Fruit fly (Drosophila melanogaster) whole organism, pupa: Measurements from ENCODE around the gene CG4168.

Experiments
- CG10348 ChIP-seq: fragments of 200-800 bp; sonication (Bioruptor generic); IDR thresholded peaks from 2 replicates; pipeline ENCODE4 v1.3.6; 2022; ENCODE audit warnings: missing biosample characterization, missing genetic modification characterization
- CG12605 ChIP-seq: fragments of 200-800 bp; sonication (Bioruptor generic); IDR thresholded peaks from 2 replicates; pipeline ENCODE4 v1.3.6; 2022; ENCODE audit warnings: missing biosample characterization, missing genetic modification characterization
- CG13204 ChIP-seq: fragments of 200-800 bp; sonication (Bioruptor generic); optimal IDR thresholded peaks from 2 replicates; lab custom pipeline; 2018; ENCODE audit warnings: missing biosample characterization, mild to moderate bottlenecking, missing genetic modification characterization, moderate library complexity
- CG14655 ChIP-seq: fragments of 200-800 bp; sonication (Bioruptor generic); optimal IDR thresholded peaks from 3 replicates; lab custom pipeline; 2017; ENCODE audit warnings: mild to moderate bottlenecking, missing biosample characterization, missing genetic modification reagents, missing genetic modification characterization
- CG15710 ChIP-seq: fragments of 200-800 bp; sonication (Bioruptor generic); optimal IDR thresholded peaks from 2 replicates; lab custom pipeline; 2018; ENCODE audit warnings: missing biosample characterization, mild to moderate bottlenecking, missing genetic modification characterization, moderate library complexity
- CG17806 ChIP-seq: fragments of 200-800 bp; sonication (Bioruptor generic); optimal IDR thresholded peaks from 2 replicates; lab custom pipeline; 2018; ENCODE audit warnings: missing biosample characterization, mild to moderate bottlenecking, missing genetic modification characterization, moderate library complexity
- CG32121 ChIP-seq: fragments of 200-800 bp; sonication (Bioruptor generic); IDR thresholded peaks from 2 replicates; pipeline ENCODE4 v1.3.6; 2022; ENCODE audit warnings: missing biosample characterization, missing genetic modification characterization
- CG34367 ChIP-seq: fragments of 200-800 bp; sonication (Bioruptor generic); optimal IDR thresholded peaks from 2 replicates; lab custom pipeline; 2018; ENCODE audit warnings: missing biosample characterization, mild to moderate bottlenecking, missing genetic modification characterization
- CG4496 ChIP-seq: fragments of 200-800 bp; sonication (Bioruptor generic); IDR thresholded peaks from 3 replicates; pipeline ENCODE4 v1.3.6; 2022; ENCODE audit warnings: missing biosample characterization, missing genetic modification characterization
- CG8159 ChIP-seq: fragments of 200-800 bp; sonication (Bioruptor generic); optimal IDR thresholded peaks from 3 replicates; lab custom pipeline; 2018; ENCODE audit warnings: missing biosample characterization, mild to moderate bottlenecking, missing genetic modification characterization, moderate library complexity
- CG8301 ChIP-seq: fragments of 200-800 bp; sonication (Bioruptor generic); optimal IDR thresholded peaks from 2 replicates; lab custom pipeline; 2018; ENCODE audit warnings: missing biosample characterization, mild to moderate bottlenecking, missing genetic modification characterization
- CG9948 ChIP-seq: fragments of 200-800 bp; sonication (Bioruptor generic); optimal IDR thresholded peaks from 2 replicates; lab custom pipeline; 2018; ENCODE audit warnings: missing biosample characterization, mild to moderate bottlenecking, missing genetic modification characterization, moderate library complexity
- D1 ChIP-seq: fragments of 200-800 bp; sonication (Bioruptor generic); optimal IDR thresholded peaks from 2 replicates; lab custom pipeline; 2018; ENCODE audit warnings: missing biosample characterization, mild to moderate bottlenecking, missing genetic modification characterization, moderate library complexity
- EcR ChIP-seq: fragments of 200-800 bp; sonication (Bioruptor generic); optimal IDR thresholded peaks from 3 replicates; lab custom pipeline; 2019; ENCODE audit warnings: missing biosample characterization, missing genetic modification characterization, mild to moderate bottlenecking, moderate library complexity, missing genetic modification reagents
- Ets98B ChIP-seq: fragments of 200-800 bp; sonication (Bioruptor generic); IDR thresholded peaks from 2 replicates; pipeline ENCODE4 v1.3.6; 2022; ENCODE audit warnings: missing biosample characterization, missing genetic modification characterization
- Pif1A ChIP-seq: fragments of 200-800 bp; sonication (Bioruptor generic); optimal IDR thresholded peaks from 3 replicates; lab custom pipeline; 2016; ENCODE audit warnings: missing biosample characterization, missing genetic modification characterization
- Pif1B ChIP-seq: fragments of 200-800 bp; sonication (Bioruptor generic); optimal IDR thresholded peaks from 3 replicates; lab custom pipeline; 2016; ENCODE audit warnings: missing biosample characterization, missing genetic modification characterization
- Snoo ChIP-seq: fragments of 200-800 bp; sonication (Bioruptor generic); optimal IDR thresholded peaks from 3 replicates; lab custom pipeline; 2017; ENCODE audit warnings: missing biosample characterization, mild to moderate bottlenecking, missing genetic modification characterization, inconsistent platforms
- fd96Ca ChIP-seq: fragments of 200-800 bp; sonication (Bioruptor generic); IDR thresholded peaks from 3 replicates; pipeline ENCODE4 v1.3.6; 2022; ENCODE audit warnings: missing biosample characterization, missing genetic modification characterization
- gl ChIP-seq: fragments of 200-800 bp; sonication (Bioruptor generic); optimal IDR thresholded peaks from 2 replicates; lab custom pipeline; 2018; ENCODE audit warnings: missing biosample characterization, mild to moderate bottlenecking, missing genetic modification characterization
- rn ChIP-seq: fragments of 200-800 bp; sonication (Bioruptor generic); IDR thresholded peaks from 2 replicates; pipeline ENCODE4 v1.3.6; 2022; ENCODE audit warnings: missing biosample characterization, missing genetic modification characterization

The CG4168 gene

dm6 chr2L:15243413-15243812 lies 43.2 kb upstream of the CG4168 start:
- TF ChIP-seq CG10348 (GFP tag; lab: Robert Waterston, UW) (no peak), CG13204 (peak; percentile 10)

- no peak for TF ChIP-seq CG8301 (tag; lab: Kevin White, UChicago)
- no peak for TF ChIP-seq rn (GFP tag; lab: Robert Waterston, UW)
- TF ChIP-seq Ets98B (GFP tag; lab: Robert Waterston, UW) = no peak
- TF ChIP-seq Pif1A (GFP tag; lab: Kevin White, UChicago) = no peak
- TF ChIP-seq CG15710 (tag; lab: Kevin White, UChicago) = no peak
- no peak for TF ChIP-seq Snoo (tag; lab: Kevin White, UChicago)
- TF ChIP-seq D1 = no peak
- no peak for TF ChIP-seq CG8159
- no peak for TF ChIP-seq EcR (GFP tag; lab: Kevin White, UChicago)
- TF ChIP-seq CG17806 (tag; lab: Kevin White, UChicago) = no peak
- no peak for TF ChIP-seq gl (tag; lab: Kevin White, UChicago)
- no peak for TF ChIP-seq CG34367
- TF ChIP-seq CG9948 = no peak
- TF ChIP-seq fd96Ca (GFP tag; lab: Robert Waterston, UW) = no peak
- TF ChIP-seq CG32121 (GFP tag; lab: Robert Waterston, UW) = no peak
- no peak for TF ChIP-seq CG12605 (GFP tag; lab: Robert Waterston, UW)
- TF ChIP-seq CG10348 (GFP tag; lab: Robert Waterston, UW) = no peak
- no peak for TF ChIP-seq CG4496
- TF ChIP-seq Pif1B (GFP tag; lab: Kevin White, UChicago) = no peak
Observed at dm6 chr2L:15214922-15215321, 14.7 kb upstream of the CG4168 start, which contains the start of gene CG43230. Gene CG43230, plus strand, starts transcription at chr2L:15215222.

dm6 chr2L:15211489-15211888 lies 11.2 kb upstream of the CG4168 start:
- TF ChIP-seq CG13204 = no peak
- TF ChIP-seq EcR (GFP tag; lab: Kevin White, UChicago) = no peak
- TF ChIP-seq CG8159 = peak; percentile 61
- peak; percentile 1 for TF ChIP-seq CG15710 (tag; lab: Kevin White, UChicago)
- no peak for TF ChIP-seq CG34367
- TF ChIP-seq CG12605 (GFP tag; lab: Robert Waterston, UW) = no peak
- TF ChIP-seq CG14655 (GFP tag; lab: Kevin White, UChicago) = peak; percentile 15
- TF ChIP-seq CG17806 (tag; lab: Kevin White, UChicago) = no peak
- TF ChIP-seq CG9948 = peak; percentile 35
- TF ChIP-seq D1 = no peak

- no peak for TF ChIP-seq EcR (GFP tag; lab: Kevin White, UChicago)
- no peak for TF ChIP-seq CG32121 (GFP tag; lab: Robert Waterston, UW)
- TF ChIP-seq CG15710 (tag; lab: Kevin White, UChicago) = no peak
- no peak for TF ChIP-seq Pif1B (GFP tag; lab: Kevin White, UChicago)
- no peak for TF ChIP-seq Pif1A (GFP tag; lab: Kevin White, UChicago)
- TF ChIP-seq Ets98B (GFP tag; lab: Robert Waterston, UW) = no peak
- TF ChIP-seq CG8159 = no peak
- no peak for TF ChIP-seq CG13204
Observed at dm6 chr2L:15201992-15202391, 1.7 kb upstream of the CG4168 start, which contains the start of gene Sfp35C. Gene Sfp35C, minus strand, starts transcription at chr2L:15202092.

dm6 chr2L:15179028-15179427 lies 21.2 kb downstream of the CG4168 start:
- no peak for TF ChIP-seq CG8159
- TF ChIP-seq Pif1A (GFP tag; lab: Kevin White, UChicago) = no peak
- TF ChIP-seq rn (GFP tag; lab: Robert Waterston, UW) = no peak
- TF ChIP-seq fd96Ca (GFP tag; lab: Robert Waterston, UW) = 0 out of 3 replicates have a peak, but pooled peaks have one; percentile 7
- TF ChIP-seq CG8301 (tag; lab: Kevin White, UChicago) = no peak
- TF ChIP-seq Ets98B (GFP tag; lab: Robert Waterston, UW) = no peak
- no peak for TF ChIP-seq Snoo (tag; lab: Kevin White, UChicago)
- no peak for TF ChIP-seq CG32121 (GFP tag; lab: Robert Waterston, UW)
- TF ChIP-seq, all 21 proteins: peak for 1

- TF ChIP-seq gl (tag; lab: Kevin White, UChicago) (no peak), CG8301 (tag; lab: Kevin White, UChicago) (no peak), CG34367 (no peak)
Observed at dm6 chr2L:15178044-15178443, 22.2 kb downstream of the CG4168 start.

- TF ChIP-seq CG8159 (no peak), D1 (no peak), Pif1B (GFP tag; lab: Kevin White, UChicago) (no peak), gl (tag; lab: Kevin White, UChicago) (no peak), EcR (GFP tag; lab: Kevin White, UChicago) (no peak), CG4496 (no peak), CG17806 (tag; lab: Kevin White, UChicago) (no peak), CG14655 (GFP tag; lab: Kevin White, UChicago) (no peak), CG8301 (tag; lab: Kevin White, UChicago) (no peak), CG32121 (GFP tag; lab: Robert Waterston, UW) (no peak), rn (GFP tag; lab: Robert Waterston, UW) (no peak), Ets98B (GFP tag; lab: Robert Waterston, UW) (no peak), CG12605 (GFP tag; lab: Robert Waterston, UW) (no peak)
Observed at dm6 chr2L:15118507-15118906, 81.8 kb downstream of the CG4168 start.
